Fruit fly (Drosophila melanogaster) S2 (cell line): ENCODE measurements around the gene sog.

Experiments
- CG8478 ChIP-seq: fragments of >200 bp; optimal IDR thresholded peaks from 2 replicates; lab custom pipeline; 2018
- CTCF ChIP-seq, 2 experiments: fragments of >200 bp; optimal IDR thresholded peaks; 2 replicates each; lab custom pipeline; 2018

DNA sequence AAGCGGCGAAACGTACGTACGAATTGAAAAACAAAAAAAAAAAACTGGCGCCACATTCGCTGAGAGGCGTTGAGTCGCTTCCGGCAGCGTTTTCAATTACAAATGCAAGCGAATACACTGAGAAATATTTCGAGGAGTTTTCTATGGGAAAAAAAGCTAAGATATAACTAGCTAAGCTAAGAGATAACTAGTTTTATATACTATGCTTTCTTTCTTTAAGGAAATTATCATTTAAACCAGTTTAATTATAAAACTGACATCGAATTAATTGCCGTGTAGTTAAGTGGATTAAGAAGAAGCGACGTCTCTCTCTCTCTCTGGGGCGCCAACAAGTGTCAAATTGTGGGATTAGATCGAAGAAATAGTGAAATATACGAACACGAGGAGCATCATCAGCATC is 17.8 kb downstream of the sog start:
- TF ChIP-seq CG8478 (lab: Kevin White, UChicago) = no peak
- TF ChIP-seq CTCF (optimal IDR thresholded peaks at IDR 0.05; lab: Kevin White, UChicago) = no peak
